Worm (Caenorhabditis elegans) whole organism, dauer: ENCODE measurements around the gene ZK185.5.

Experiments used
- unc-62 ChIP-seq: sonication (generic microtip); optimal IDR thresholded peaks from 2 replicates; lab custom pipeline; 2017; ENCODE audit warnings: missing biosample characterization, missing genetic modification reagents, missing genetic modification characterization

Gene ZK185.5

ce11 chrIV:4542972-4543371 is 2.7 kb downstream of the ZK185.5 start:
- no peak for TF ChIP-seq unc-62 (GFP tag; lab: Kevin White, UChicago)

ce11 chrIV:4541195-4541594 is 4.5 kb downstream of the ZK185.5 start:
- no peak for TF ChIP-seq unc-62 (GFP tag; lab: Kevin White, UChicago)

ce11 chrIV:4538672-4539071 is 7.0 kb downstream of the ZK185.5 start:
- no peak for TF ChIP-seq unc-62 (GFP tag; lab: Kevin White, UChicago)

ce11 chrIV:4536247-4536646 is 9.5 kb downstream of the ZK185.5 start, which contains the start of gene ZK185.2:
Gene ZK185.2 (plus strand): TSS chrIV:4536547.
- TF ChIP-seq unc-62 (GFP tag; lab: Kevin White, UChicago): no peak

- no peak for TF ChIP-seq unc-62 (GFP tag; lab: Kevin White, UChicago)
These were observed 12.7 kb downstream of the ZK185.5 start, which contains the start of gene ZK185.4 for ce11 chrIV:4533025-4533424. Gene ZK185.4 (minus strand): TSS chrIV:4533125.

ce11 chrIV:4530170-4530569 is 15.5 kb downstream of the ZK185.5 start, which contains the start of gene ZK185.3:
Gene ZK185.3 (minus strand): TSS chrIV:4530432.
- no peak for TF ChIP-seq unc-62 (GFP tag; lab: Kevin White, UChicago)

ce11 chrIV:4526724-4527123 is 19.0 kb downstream of the ZK185.5 start:
- no peak for TF ChIP-seq unc-62 (GFP tag; lab: Kevin White, UChicago)

ce11 chrIV:4526028-4526427 is 19.7 kb downstream of the ZK185.5 start:
- TF ChIP-seq unc-62 (GFP tag; lab: Kevin White, UChicago): no peak

- no peak for TF ChIP-seq unc-62 (GFP tag; lab: Kevin White, UChicago)
These were observed 20.8 kb downstream of the ZK185.5 start, which contains the start of gene ZK180.6 for ce11 chrIV:4524943-4525342. Gene ZK180.6 (minus strand): TSS chrIV:4525043.

- no peak for TF ChIP-seq unc-62 (GFP tag; lab: Kevin White, UChicago)
These were observed 22.3 kb downstream of the ZK185.5 start for ce11 chrIV:4523461-4523860.

- no peak for TF ChIP-seq unc-62 (GFP tag; lab: Kevin White, UChicago)
These were observed 26.0 kb downstream of the ZK185.5 start for ce11 chrIV:4519714-4520113.

- no peak for TF ChIP-seq unc-62 (GFP tag; lab: Kevin White, UChicago)
These were observed 27.6 kb downstream of the ZK185.5 start for ce11 chrIV:4518111-4518510.

ce11 chrIV:4517066-4517465 is 28.7 kb downstream of the ZK185.5 start, which contains the start of gene ZK180.5:
Gene ZK180.5 (minus strand): TSS chrIV:4517166.
- TF ChIP-seq unc-62 (GFP tag; lab: Kevin White, UChicago): no peak

- no peak for TF ChIP-seq unc-62 (GFP tag; lab: Kevin White, UChicago)
These were observed 29.2 kb downstream of the ZK185.5 start for ce11 chrIV:4516478-4516877.

- no peak for TF ChIP-seq unc-62 (GFP tag; lab: Kevin White, UChicago)
These were observed 32.4 kb downstream of the ZK185.5 start, which contains the start of gene sar-1 for ce11 chrIV:4513269-4513819. Gene sar-1 (minus strand): TSS chrIV:4513319.

ce11 chrIV:4511259-4511890 is 34.3 kb downstream of the ZK185.5 start, which contains the start of the genes rfth-1 and ZK180.8:
Gene rfth-1 (minus strand): TSS chrIV:4511309.
Gene ZK180.8 (minus strand): TSS chrIV:4511724.
- no peak for TF ChIP-seq unc-62 (GFP tag; lab: Kevin White, UChicago)

ce11 chrIV:4506637-4507036 is 39.1 kb downstream of the ZK185.5 start, which contains the start of gene gbb-2:
Gene gbb-2 (minus strand): TSS chrIV:4506748.
- TF ChIP-seq unc-62 (GFP tag; lab: Kevin White, UChicago): no peak
